Fruit fly (Drosophila melanogaster) whole organism, embryonic: Measurements from ENCODE around the gene me31B.

Experiments used
- Adf1 ChIP-seq: fragments of 200-800 bp; sonication (Bioruptor generic); IDR thresholded peaks from 2 replicates; pipeline ENCODE4 v1.3.6; 2022; ENCODE audit warnings: missing biosample characterization, missing genetic modification characterization
- Aef1 ChIP-seq: fragments of 200-800 bp; sonication (Bioruptor generic); IDR thresholded peaks from 3 replicates; pipeline ENCODE4 v1.3.6; 2022; ENCODE audit warnings: missing biosample characterization, missing genetic modification characterization
- B-H2 ChIP-seq: fragments of 200-800 bp; sonication (Bioruptor generic); optimal IDR thresholded peaks from 2 replicates; lab custom pipeline; 2018; ENCODE audit warnings: missing biosample characterization, mild to moderate bottlenecking, missing genetic modification characterization
- Blimp-1 ChIP-seq: fragments of 200-800 bp; sonication (Bioruptor generic); optimal IDR thresholded peaks from 3 replicates; lab custom pipeline; 2018; ENCODE audit warnings: missing biosample characterization, missing genetic modification characterization, mild to moderate bottlenecking, moderate library complexity, missing genetic modification reagents
- CG10267 ChIP-seq: fragments of 200-800 bp; sonication (Bioruptor generic); optimal IDR thresholded peaks from 2 replicates; lab custom pipeline; 2018; ENCODE audit warnings: missing biosample characterization, mild to moderate bottlenecking, missing genetic modification characterization, moderate library complexity
- CG10366 ChIP-seq: fragments of 200-800 bp; sonication (Bioruptor generic); IDR thresholded peaks from 2 replicates; pipeline ENCODE4 v1.3.6; 2022; ENCODE audit warnings: missing biosample characterization, missing genetic modification characterization
- CG12219 ChIP-seq: fragments of 200-800 bp; sonication (Bioruptor generic); optimal IDR thresholded peaks from 3 replicates; lab custom pipeline; 2018; ENCODE audit warnings: missing biosample characterization, mild to moderate bottlenecking, missing genetic modification characterization
- CG14710 ChIP-seq: fragments of 200-800 bp; sonication (Bioruptor generic); optimal IDR thresholded peaks from 3 replicates; lab custom pipeline; 2019; ENCODE audit warnings: missing biosample characterization, mild to moderate bottlenecking, missing genetic modification characterization, moderate library complexity
- CG15073 ChIP-seq: fragments of 200-800 bp; sonication (Bioruptor generic); optimal IDR thresholded peaks from 2 replicates; lab custom pipeline; 2016; ENCODE audit warnings: missing biosample characterization, missing genetic modification characterization
- CG15514 ChIP-seq: fragments of 200-800 bp; sonication (Bioruptor generic); optimal IDR thresholded peaks from 3 replicates; lab custom pipeline; 2017; ENCODE audit warnings: missing biosample characterization, missing genetic modification characterization, mild to moderate bottlenecking, moderate library complexity, missing genetic modification reagents
- CG15696 ChIP-seq: fragments of 200-800 bp; sonication (Bioruptor generic); optimal IDR thresholded peaks from 2 replicates; lab custom pipeline; 2019; ENCODE audit warnings: missing biosample characterization, mild to moderate bottlenecking, missing genetic modification characterization, moderate library complexity
- CG17612 ChIP-seq: fragments of 200-800 bp; sonication (Bioruptor generic); IDR thresholded peaks from 2 replicates; pipeline ENCODE4 v1.3.6; 2022; ENCODE audit warnings: missing biosample characterization, missing genetic modification characterization
- CG17912 ChIP-seq: fragments of 200-800 bp; sonication (Bioruptor generic); optimal IDR thresholded peaks from 2 replicates; lab custom pipeline; 2018; ENCODE audit warnings: missing biosample characterization, mild to moderate bottlenecking, missing genetic modification characterization
- CG18476 ChIP-seq: fragments of 200-800 bp; sonication (Bioruptor generic); optimal IDR thresholded peaks from 2 replicates; lab custom pipeline; 2016; ENCODE audit warnings: missing biosample characterization, mild to moderate bottlenecking, missing genetic modification characterization
- CG18599 ChIP-seq: fragments of 200-800 bp; sonication (Bioruptor generic); optimal IDR thresholded peaks from 3 replicates; lab custom pipeline; 2017; ENCODE audit warnings: missing biosample characterization, missing genetic modification characterization, mild to moderate bottlenecking, moderate library complexity, missing genetic modification reagents
- CG18764 ChIP-seq: fragments of 200-800 bp; sonication (Bioruptor generic); optimal IDR thresholded peaks from 3 replicates; lab custom pipeline; 2016; ENCODE audit warnings: missing biosample characterization, missing genetic modification characterization
- CG2202 ChIP-seq: fragments of 200-800 bp; sonication (Bioruptor generic); optimal IDR thresholded peaks from 2 replicates; lab custom pipeline; 2018; ENCODE audit warnings: missing biosample characterization, mild to moderate bottlenecking, missing genetic modification characterization
- CG3065 ChIP-seq: fragments of 200-800 bp; sonication (Bioruptor generic); optimal IDR thresholded peaks from 2 replicates; lab custom pipeline; 2016; ENCODE audit warnings: missing biosample characterization, missing genetic modification characterization
- CG4360 ChIP-seq: fragments of 200-800 bp; sonication (Bioruptor generic); IDR thresholded peaks from 2 replicates; pipeline ENCODE4 v1.3.6; 2022; ENCODE audit warnings: missing biosample characterization, missing genetic modification characterization
- CG4707 ChIP-seq: fragments of 200-800 bp; sonication (Bioruptor generic); optimal IDR thresholded peaks from 2 replicates; lab custom pipeline; 2018; ENCODE audit warnings: missing biosample characterization, mild to moderate bottlenecking, missing genetic modification characterization, moderate library complexity
- CG4854 ChIP-seq: fragments of 200-800 bp; sonication (Bioruptor generic); optimal IDR thresholded peaks from 2 replicates; lab custom pipeline; 2016; ENCODE audit warnings: missing biosample characterization, missing genetic modification characterization, inconsistent platforms
- CG6813 ChIP-seq: fragments of 200-800 bp; sonication (Bioruptor generic); optimal IDR thresholded peaks from 2 replicates; lab custom pipeline; 2017; ENCODE audit warnings: missing biosample characterization, missing genetic modification characterization, mild to moderate bottlenecking, moderate library complexity, missing genetic modification reagents
- CG7839 ChIP-seq: fragments of 200-800 bp; sonication (Bioruptor generic); optimal IDR thresholded peaks from 3 replicates; lab custom pipeline; 2018; ENCODE audit warnings: missing biosample characterization, mild to moderate bottlenecking, missing genetic modification characterization, moderate library complexity
- CG7987 ChIP-seq: fragments of 200-800 bp; sonication (Bioruptor generic); optimal IDR thresholded peaks from 2 replicates; lab custom pipeline; 2018; ENCODE audit warnings: missing biosample characterization, mild to moderate bottlenecking, missing genetic modification characterization, moderate library complexity
- Dad ChIP-seq: fragments of 200-800 bp; sonication (Bioruptor generic); optimal IDR thresholded peaks from 3 replicates; lab custom pipeline; 2016; ENCODE audit warnings: missing biosample characterization, missing genetic modification characterization
- H15 ChIP-seq: fragments of 200-800 bp; sonication (Bioruptor generic); IDR thresholded peaks from 3 replicates; pipeline ENCODE4 v1.3.6; 2022; ENCODE audit warnings: missing biosample characterization, missing genetic modification characterization
- MTF-1 ChIP-seq: fragments of 200-800 bp; sonication (Bioruptor generic); optimal IDR thresholded peaks from 2 replicates; lab custom pipeline; 2018; ENCODE audit warnings: missing biosample characterization, mild to moderate bottlenecking, missing genetic modification characterization, borderline replicate concordance
- Meics ChIP-seq: fragments of 200-800 bp; sonication (Bioruptor generic); optimal IDR thresholded peaks from 2 replicates; lab custom pipeline; 2017; ENCODE audit warnings: missing biosample characterization, mild to moderate bottlenecking, missing genetic modification characterization
- Side ChIP-seq: fragments of 200-800 bp; sonication (Bioruptor generic); optimal IDR thresholded peaks from 2 replicates; lab custom pipeline; 2016; ENCODE audit warnings: missing biosample characterization, missing genetic modification characterization
- Spps ChIP-seq: fragments of 200-800 bp; sonication (Bioruptor generic); optimal IDR thresholded peaks from 2 replicates; lab custom pipeline; 2018; ENCODE audit warnings: missing biosample characterization, mild to moderate bottlenecking, missing genetic modification characterization
- abd-A ChIP-seq: fragments of 200-800 bp; sonication (Bioruptor generic); optimal IDR thresholded peaks from 3 replicates; lab custom pipeline; 2019; ENCODE audit warnings: missing biosample characterization, mild to moderate bottlenecking, missing genetic modification characterization, moderate library complexity
- al ChIP-seq: fragments of 200-800 bp; sonication (Bioruptor generic); IDR thresholded peaks from 2 replicates; pipeline ENCODE4 v1.3.6; 2022; ENCODE audit warnings: missing biosample characterization, missing genetic modification characterization
- az2 ChIP-seq: fragments of 200-800 bp; sonication (Bioruptor generic); optimal IDR thresholded peaks from 3 replicates; lab custom pipeline; 2016; ENCODE audit warnings: missing biosample characterization, missing genetic modification characterization
- bigmax ChIP-seq: fragments of 200-800 bp; sonication (Bioruptor generic); optimal IDR thresholded peaks from 2 replicates; lab custom pipeline; 2018; ENCODE audit warnings: missing biosample characterization, mild to moderate bottlenecking, missing genetic modification characterization
- ci ChIP-seq: fragments of 200-800 bp; sonication (Bioruptor generic); IDR thresholded peaks from 3 replicates; pipeline ENCODE4 v1.3.6; 2022; ENCODE audit warnings: missing biosample characterization, missing genetic modification characterization
- dati ChIP-seq: fragments of 200-800 bp; sonication (Bioruptor generic); IDR thresholded peaks from 2 replicates; pipeline ENCODE4 v1.3.6; 2022; ENCODE audit warnings: missing biosample characterization, missing genetic modification characterization
- ems ChIP-seq: fragments of 200-800 bp; sonication (Bioruptor generic); optimal IDR thresholded peaks from 3 replicates; lab custom pipeline; 2016; ENCODE audit warnings: missing biosample characterization, missing genetic modification characterization
- fd3F ChIP-seq: fragments of 200-800 bp; sonication (Bioruptor generic); optimal IDR thresholded peaks from 2 replicates; lab custom pipeline; 2018; ENCODE audit warnings: missing biosample characterization, mild to moderate bottlenecking, missing genetic modification characterization, moderate library complexity
- fu2 ChIP-seq: fragments of 200-800 bp; sonication (Bioruptor generic); optimal IDR thresholded peaks from 2 replicates; lab custom pipeline; 2016; ENCODE audit warnings: missing biosample characterization, missing genetic modification characterization
- hth ChIP-seq: fragments of >200 bp; optimal IDR thresholded peaks from 2 replicates; lab custom pipeline; 2017; ENCODE audit warnings: inconsistent platforms
- knrl ChIP-seq: fragments of 200-800 bp; sonication (Bioruptor generic); IDR thresholded peaks from 3 replicates; pipeline ENCODE4 v1.3.6; 2022; ENCODE audit warnings: missing biosample characterization, missing genetic modification characterization; ENCODE audit not compliant: partially characterized antibody
- lbe ChIP-seq: fragments of 200-800 bp; sonication (Bioruptor generic); optimal IDR thresholded peaks from 2 replicates; lab custom pipeline; 2016; ENCODE audit warnings: missing biosample characterization, mild to moderate bottlenecking, missing genetic modification characterization
- pb ChIP-seq: fragments of 200-800 bp; sonication (Bioruptor generic); optimal IDR thresholded peaks from 3 replicates; lab custom pipeline; 2016; ENCODE audit warnings: missing biosample characterization, missing genetic modification characterization
- pum ChIP-seq: fragments of 200-800 bp; sonication (Bioruptor generic); optimal IDR thresholded peaks from 2 replicates; lab custom pipeline; 2016; ENCODE audit warnings: missing biosample characterization, missing genetic modification characterization
- ranshi ChIP-seq: fragments of 200-800 bp; sonication (Bioruptor generic); IDR thresholded peaks from 2 replicates; pipeline ENCODE4 v1.3.6; 2022; ENCODE audit warnings: missing biosample characterization, missing genetic modification characterization
- salm ChIP-seq: fragments of 200-800 bp; sonication (Bioruptor generic); optimal IDR thresholded peaks from 2 replicates; lab custom pipeline; 2018; ENCODE audit warnings: missing biosample characterization, mild to moderate bottlenecking, missing genetic modification characterization
- sc ChIP-seq, 3 experiments: fragments of >200 bp in 2 of 3; fragments of 200-800 bp in 1 of 3; sonication (Bioruptor generic) in 1 of 3; optimal IDR thresholded peaks; 2 replicates in 2 of 3; 3 replicates in 1 of 3; lab custom pipeline; 2017; ENCODE audit warnings: mild to moderate bottlenecking in 1 of 3, missing biosample characterization in 1 of 3, missing genetic modification characterization in 1 of 3, missing genetic modification reagents in 1 of 3
- sima ChIP-seq: fragments of 200-800 bp; sonication (Bioruptor generic); optimal IDR thresholded peaks from 2 replicates; lab custom pipeline; 2016; ENCODE audit warnings: missing biosample characterization, missing genetic modification characterization
- sug ChIP-seq: fragments of 200-800 bp; optimal IDR thresholded peaks from 2 replicates; lab custom pipeline; 2019; ENCODE audit warnings: missing biosample characterization, mild to moderate bottlenecking, missing genetic modification characterization, moderate library complexity
- twi ChIP-seq: fragments of 200-800 bp; optimal IDR thresholded peaks from 2 replicates; lab custom pipeline; 2019; ENCODE audit warnings: missing biosample characterization, mild to moderate bottlenecking, missing genetic modification characterization, moderate library complexity

me31B gene

DNA sequence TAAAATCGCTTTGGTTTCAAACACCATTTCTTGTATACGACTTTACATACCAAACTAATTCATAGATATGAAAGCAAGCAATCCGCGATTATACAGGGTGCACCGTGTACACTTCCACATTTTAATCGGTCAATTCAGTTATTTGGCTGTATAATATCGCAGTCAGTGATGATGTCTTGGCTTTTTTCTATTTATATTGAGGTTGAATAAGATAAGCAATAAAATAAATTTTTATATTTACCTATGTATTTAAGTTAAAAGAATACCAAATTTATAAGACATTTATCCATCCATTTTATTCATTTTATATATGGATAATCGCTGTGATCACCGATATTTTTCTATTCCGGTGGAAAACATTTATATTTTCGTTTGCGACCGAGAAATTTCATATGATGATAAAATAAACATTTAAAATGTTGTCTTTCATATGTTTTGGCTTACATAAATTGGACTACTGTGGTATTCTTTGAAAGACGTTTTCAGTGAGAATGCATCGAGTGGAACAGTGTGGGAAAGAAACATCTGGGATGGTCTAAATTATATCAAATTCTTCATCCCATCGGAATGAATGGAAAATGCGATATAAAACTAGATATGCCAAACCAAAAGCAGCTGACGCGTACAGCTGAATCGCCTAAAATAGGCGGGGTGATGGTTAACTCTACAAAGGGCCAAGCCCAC is 12.3 kb upstream of the me31B start, which contains the start of gene CG5708 (continued):
- TF ChIP-seq sc (optimal IDR thresholded peaks at IDR 0.05; lab: Kevin White, UChicago) (no peak), sc (GFP tag; optimal IDR thresholded peaks at IDR 0.05; lab: Kevin White, UChicago) (no peak), fu2 (GFP tag; lab: Kevin White, UChicago) (no peak), CG7987 (GFP tag; lab: Kevin White, UChicago) (no peak), CG4854 (GFP tag; lab: Kevin White, UChicago) (no peak), Blimp-1 (no peak), B-H2 (GFP tag; lab: Kevin White, UChicago) (peak; percentile 35), CG7839 (tag; lab: Kevin White, UChicago) (no peak), CG18764 (GFP tag; lab: Kevin White, UChicago) (no peak), CG12219 (GFP tag; lab: Kevin White, UChicago) (no peak), H15 (GFP tag; lab: Robert Waterston, UW) (no peak), ems (GFP tag; lab: Kevin White, UChicago) (no peak), twi (no peak), bigmax (GFP tag; lab: Kevin White, UChicago) (no peak), pb (GFP tag; lab: Kevin White, UChicago) (no peak), ranshi (GFP tag; lab: Robert Waterston, UW) (no peak), ci (no peak; the same call in 2 of the 3 replicates), CG10267 (tag; lab: Kevin White, UChicago) (peak; percentile 25), CG2202 (tag; lab: Kevin White, UChicago) (no peak), MTF-1 (no peak), CG3065 (no peak), knrl (GFP tag; lab: Robert Waterston, UW) (peak; percentile 50; the same call in 2 of the 3 replicates), CG18476 (GFP tag; lab: Kevin White, UChicago) (no peak), CG6813 (GFP tag; lab: Kevin White, UChicago) (no peak), CG15696 (no peak), sima (GFP tag; lab: Kevin White, UChicago) (no peak), pum (GFP tag; lab: Kevin White, UChicago) (no peak), CG17912 (no peak), Meics (GFP tag; lab: Kevin White, UChicago) (no peak), CG14710 (tag; lab: Kevin White, UChicago) (peak; percentile 33), CG4360 (no peak), CG17612 (no peak), sug (tag; lab: Kevin White, UChicago) (peak; percentile 15), az2 (GFP tag; lab: Kevin White, UChicago) (no peak), Side (GFP tag; lab: Kevin White, UChicago) (no peak), Adf1 (GFP tag; lab: Robert Waterston, UW) (no peak), CG4707 (GFP tag; lab: Kevin White, UChicago) (no peak), CG18599 (GFP tag; lab: Kevin White, UChicago) (no peak), Dad (no peak), al (no peak), abd-A (tag; lab: Kevin White, UChicago) (no peak), CG15514 (peak; percentile 30), CG10366 (peak; percentile 58; the same call in 1 of the 2 replicates), salm (tag; lab: Kevin White, UChicago) (no peak), hth (lab: Kevin White, UChicago) (no peak), dati (GFP tag; lab: Robert Waterston, UW) (no peak), lbe (no peak), fd3F (no peak), CG15073 (GFP tag; lab: Kevin White, UChicago) (no peak), Aef1 (GFP tag; lab: Robert Waterston, UW) (no peak), Spps (tag; lab: Kevin White, UChicago) (no peak)
